Worm (Caenorhabditis elegans): Measurements from ENCODE around the gene gei-3.

- no peak for TF ChIP-seq dao-5 (tag; optimal IDR thresholded peaks at IDR 0.05)
- TF ChIP-seq W03F9.2 (tag; optimal IDR thresholded peaks at IDR 0.05), result no peak
These were observed 13.3 kb upstream of the gei-3 start for ce11 chrX:12826782-12827181.
